Worm (Caenorhabditis elegans): ENCODE measurements around the gene Y45F10C.2.

DNA sequence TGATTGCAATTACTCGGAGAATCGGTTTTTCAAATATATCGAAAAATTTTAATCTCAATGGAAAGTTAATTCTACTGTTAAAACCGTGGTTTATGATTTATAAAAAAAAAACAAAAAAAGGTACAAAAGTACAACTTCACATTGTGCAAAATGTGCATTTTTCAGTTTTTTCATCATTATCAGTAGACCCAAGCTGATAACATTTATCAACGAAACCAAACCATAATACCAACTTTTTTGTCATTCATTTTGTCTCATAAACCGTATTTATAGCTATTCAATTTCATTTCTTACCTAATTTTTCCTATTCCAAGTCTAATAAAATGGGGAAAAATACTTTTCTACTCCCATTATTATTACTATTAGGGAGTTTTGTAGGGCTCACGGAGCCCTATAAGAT, 23.4 kb downstream of the Y45F10C.2 start, which contains the start of gene ugt-22:
- no peak for TF ChIP-seq tab-1 (GFP tag; IDR thresholded peaks at IDR 0.05)
- no peak for TF ChIP-seq ztf-23 (GFP tag; IDR thresholded peaks at IDR 0.05)
